Fruit fly (Drosophila melanogaster) whole organism, embryonic: ENCODE results near the gene CG34039.

Experiments used
- Atf6 ChIP-seq: fragments of 200-800 bp; sonication (Bioruptor generic); IDR thresholded peaks from 2 replicates; pipeline ENCODE4 v1.3.6; 2022; ENCODE audit warnings: missing biosample characterization, missing genetic modification characterization
- B-H1 ChIP-seq: fragments of 200-800 bp; sonication (Bioruptor generic); IDR thresholded peaks from 3 replicates; pipeline ENCODE4 v1.3.6; 2022; ENCODE audit warnings: missing biosample characterization, missing genetic modification characterization
- B-H2 ChIP-seq: fragments of 200-800 bp; sonication (Bioruptor generic); optimal IDR thresholded peaks from 2 replicates; lab custom pipeline; 2018; ENCODE audit warnings: missing biosample characterization, mild to moderate bottlenecking, missing genetic modification characterization
- CG12104 ChIP-seq: fragments of 200-800 bp; sonication (Bioruptor generic); optimal IDR thresholded peaks from 3 replicates; lab custom pipeline; 2016; ENCODE audit warnings: missing biosample characterization, missing genetic modification characterization
- CG12236 ChIP-seq: fragments of 200-800 bp; sonication (Bioruptor generic); optimal IDR thresholded peaks from 2 replicates; lab custom pipeline; 2016; ENCODE audit warnings: missing biosample characterization, missing genetic modification characterization
- CG17568 ChIP-seq: fragments of 200-800 bp; sonication (Bioruptor generic); optimal IDR thresholded peaks from 2 replicates; lab custom pipeline; 2018; ENCODE audit warnings: missing biosample characterization, mild to moderate bottlenecking, missing genetic modification characterization, moderate library complexity
- CG18262 ChIP-seq: fragments of 200-800 bp; optimal IDR thresholded peaks from 3 replicates; lab custom pipeline; 2019; ENCODE audit warnings: missing biosample characterization, mild to moderate bottlenecking, missing genetic modification characterization, moderate library complexity
- Mrtf ChIP-seq: fragments of 200-800 bp; sonication (Bioruptor generic); IDR thresholded peaks from 3 replicates; pipeline ENCODE4 v1.3.6; 2022; ENCODE audit warnings: missing biosample characterization, missing genetic modification characterization
- br ChIP-seq: fragments of >200 bp; optimal IDR thresholded peaks from 2 replicates; lab custom pipeline; 2017
- pan ChIP-seq, 4 experiments: fragments of >200 bp in 3 of 4; fragments of 200-800 bp in 1 of 4; sonication (Bioruptor generic) in 1 of 4; optimal IDR thresholded peaks in 3 of 4; IDR thresholded peaks in 1 of 4; 2 replicates each; pipeline versions ENCODE4 v1.3.6 to Lab custom; 2017 to 2022; ENCODE audit warnings: missing biosample characterization in 2 of 4, missing genetic modification characterization in 2 of 4, mixed read lengths in 1 of 4

DNA sequence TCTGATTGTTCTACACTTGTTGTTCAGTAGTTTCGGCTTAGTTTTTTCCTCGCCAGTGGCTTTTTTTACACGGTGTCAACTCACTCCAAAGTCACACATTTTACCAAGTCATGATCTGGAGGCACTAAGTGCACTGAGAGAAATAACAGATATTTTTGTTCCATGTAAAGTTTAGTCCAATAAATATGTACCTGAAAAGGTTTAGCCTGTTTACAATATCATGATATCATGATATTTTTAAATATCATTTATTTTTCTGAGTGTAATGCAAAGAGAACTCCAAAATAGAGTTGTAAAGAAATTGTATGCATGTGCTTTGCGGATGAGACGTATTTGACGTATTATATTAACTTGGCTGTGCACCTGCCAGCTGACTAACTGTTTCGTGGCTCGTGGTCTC, 28.0 kb upstream of the CG34039 start:
- TF ChIP-seq CG18262 (tag; lab: Kevin White, UChicago) = peak; percentile 47
- no peak for TF ChIP-seq CG12236 (GFP tag; lab: Kevin White, UChicago)
- TF ChIP-seq CG12104 = no peak
- no peak for TF ChIP-seq Atf6 (GFP tag; lab: Robert Waterston, UW)
- no peak for TF ChIP-seq CG17568 (GFP tag; lab: Kevin White, UChicago)
- no peak for TF ChIP-seq pan (optimal IDR thresholded peaks at IDR 0.05; lab: Kevin White, UChicago)
- TF ChIP-seq pan (GFP tag; optimal IDR thresholded peaks at IDR 0.05 in 1 of 2, IDR thresholded peaks at IDR 0.05 in 1 of 2) = no peak
- TF ChIP-seq Mrtf (GFP tag; lab: Robert Waterston, UW) = no peak
- no peak for TF ChIP-seq B-H2 (GFP tag; lab: Kevin White, UChicago)
- no peak for TF ChIP-seq br (lab: Kevin White, UChicago)
- no peak for TF ChIP-seq B-H1 (GFP tag; lab: Robert Waterston, UW)
